Worm (Caenorhabditis elegans) whole organism, early embryonic: Measurements from ENCODE around the gene par-1.

ENCODE experiments used
- B0310.2 ChIP-seq: sonication (generic microtip); optimal IDR thresholded peaks from 2 replicates; lab custom pipeline; 2016; ENCODE audit warnings: mild to moderate bottlenecking, missing genetic modification characterization, missing compliant biosample characterization
- ama-1 ChIP-seq: fragments of 150-350 bp; optimal IDR thresholded peaks from 2 replicates; lab custom pipeline; 2014
- ceh-36 ChIP-seq: sonication (generic microtip); optimal IDR thresholded peaks from 2 replicates; lab custom pipeline; 2016; ENCODE audit warnings: missing genetic modification characterization, inconsistent platforms, missing compliant biosample characterization
- ets-7 ChIP-seq: sonication (generic microtip); optimal IDR thresholded peaks from 2 replicates; lab custom pipeline; 2016; ENCODE audit warnings: missing genotype, missing genetic modification characterization, missing compliant biosample characterization
- sea-1 ChIP-seq: fragments of 200-800 bp; sonication (Bioruptor generic); conservative IDR thresholded peaks from 2 replicates; pipeline ENCODE4 v1.3.6; 2022; ENCODE audit warnings: missing genetic modification characterization, missing compliant biosample characterization

ce11 chrV:14182860-14183259 is 37.7 kb upstream of the par-1 start, which contains the start of gene cest-2.3:
- TF ChIP-seq ama-1 (lab: Kevin White, UChicago) = no peak
- TF ChIP-seq ets-7 (tag; lab: Kevin White, UChicago) = no peak
- TF ChIP-seq sea-1 = no peak
- TF ChIP-seq ceh-36 (tag; lab: Kevin White, UChicago) = no peak
- TF ChIP-seq B0310.2 (tag; lab: Kevin White, UChicago) = no peak
